Worm (Caenorhabditis elegans): Measurements from ENCODE around the gene clec-28.

The clec-28 gene

DNA sequence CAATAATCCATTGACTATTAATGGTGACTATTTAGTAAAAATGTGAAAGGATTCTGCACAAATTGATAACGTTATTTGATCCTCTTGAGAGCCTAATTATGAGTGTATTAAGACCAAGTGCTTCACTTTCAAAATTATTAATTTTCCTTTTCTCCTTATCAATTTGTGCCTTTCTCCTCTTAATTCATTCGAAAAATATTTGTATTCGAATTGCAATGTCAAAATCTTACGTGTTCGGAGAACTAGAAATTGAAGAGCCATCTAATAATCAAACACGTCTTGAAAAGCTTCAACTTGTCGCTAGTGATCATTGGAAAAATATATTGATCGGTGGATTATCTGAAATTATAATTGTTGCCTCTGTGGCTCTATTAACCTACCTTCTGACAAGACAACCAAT lies 17.0 kb upstream of the clec-28 start, which contains the start of the genes clec-36 and clec-26:
clec-36 (minus strand) TSS at position 101 of the 400 bp plus-strand sequence.
clec-26 (plus strand) TSS at position 114 of the 400 bp plus-strand sequence.
- TF ChIP-seq dao-5 (tag; optimal IDR thresholded peaks at IDR 0.05) = no peak
- TF ChIP-seq him-1 (tag; optimal IDR thresholded peaks at IDR 0.05) = no peak
- TF ChIP-seq W03F9.2 (tag; optimal IDR thresholded peaks at IDR 0.05) = no peak

DNA sequence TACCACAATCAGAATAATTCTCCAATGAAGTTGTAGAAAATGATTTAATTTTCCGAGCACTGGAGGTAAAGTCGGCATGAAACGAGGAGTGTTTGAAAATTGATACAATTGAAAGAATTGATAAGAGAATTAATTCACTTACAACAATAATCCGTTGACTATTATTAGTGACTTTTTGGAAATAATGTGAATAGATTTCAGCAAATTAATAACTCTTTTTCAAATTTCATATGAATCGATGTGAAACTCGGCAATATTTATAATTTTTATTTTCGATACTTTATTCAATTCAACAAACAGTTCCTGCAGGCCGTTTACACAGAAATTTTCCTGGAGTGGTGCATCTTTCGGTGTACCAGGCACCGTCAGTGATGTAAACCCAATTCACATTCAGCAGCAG lies 13.5 kb upstream of the clec-28 start, which contains the start of gene clec-37:
clec-37 (minus strand) TSS at position 101 of the 400 bp plus-strand sequence.
- no peak for TF ChIP-seq W03F9.2 (tag; optimal IDR thresholded peaks at IDR 0.05)
- no peak for TF ChIP-seq him-1 (tag; optimal IDR thresholded peaks at IDR 0.05)
- TF ChIP-seq dao-5 (tag; optimal IDR thresholded peaks at IDR 0.05) = no peak

- TF ChIP-seq dao-5 (tag; optimal IDR thresholded peaks at IDR 0.05) (no peak), him-1 (tag; optimal IDR thresholded peaks at IDR 0.05) (no peak), W03F9.2 (tag; optimal IDR thresholded peaks at IDR 0.05) (no peak)
Observed at ce11 chrV:16853956-16854683, 11.4 kb upstream of the clec-28 start, which contains the start of the genes clec-35 and clec-27. TSS of gene clec-35 (minus strand) at chrV:16854056. TSS of gene clec-27 (plus strand) at chrV:16854633.

DNA sequence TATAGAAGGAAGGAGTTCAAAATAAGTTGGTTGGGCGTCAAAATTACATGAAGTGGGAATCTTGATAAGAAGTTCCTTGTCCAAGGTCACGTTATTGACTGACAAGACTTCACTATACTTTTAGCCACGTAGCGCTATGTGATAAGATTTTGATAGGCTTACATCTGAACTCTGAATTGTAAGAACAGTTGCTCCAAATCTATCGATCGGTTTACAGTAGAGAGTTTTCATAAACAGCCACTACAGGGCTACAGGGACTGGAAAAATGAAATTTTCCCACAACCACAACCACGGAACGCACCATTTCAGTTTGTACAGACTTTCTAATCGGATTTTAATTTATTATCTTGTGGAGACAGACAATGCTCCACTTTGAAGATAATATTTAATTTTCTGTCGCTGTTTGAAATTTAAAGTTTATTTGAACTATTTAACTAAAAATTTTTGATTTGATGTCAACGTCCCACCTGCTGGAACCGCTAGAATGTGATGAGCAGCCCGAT lies 7.5 kb upstream of the clec-28 start, which contains the start of the genes clec-31 and clec-22:
clec-31 (minus strand) TSS at position 101 of the 503 bp plus-strand sequence.
clec-22 (plus strand) TSS at position 453 of the 503 bp plus-strand sequence.
- TF ChIP-seq him-1 (tag; optimal IDR thresholded peaks at IDR 0.05) = no peak
- no peak for TF ChIP-seq W03F9.2 (tag; optimal IDR thresholded peaks at IDR 0.05)
- no peak for TF ChIP-seq dao-5 (tag; optimal IDR thresholded peaks at IDR 0.05)

ce11 chrV:16861719-16862118 lies 3.8 kb upstream of the clec-28 start, which contains the start of the genes clec-32 and clec-24:
TSS of gene clec-32 (minus strand) at chrV:16861819.
TSS of gene clec-24 (plus strand) at chrV:16862012.
- TF ChIP-seq him-1 (tag; optimal IDR thresholded peaks at IDR 0.05) (no peak), dao-5 (tag; optimal IDR thresholded peaks at IDR 0.05) (no peak), W03F9.2 (tag; optimal IDR thresholded peaks at IDR 0.05) (no peak)

DNA sequence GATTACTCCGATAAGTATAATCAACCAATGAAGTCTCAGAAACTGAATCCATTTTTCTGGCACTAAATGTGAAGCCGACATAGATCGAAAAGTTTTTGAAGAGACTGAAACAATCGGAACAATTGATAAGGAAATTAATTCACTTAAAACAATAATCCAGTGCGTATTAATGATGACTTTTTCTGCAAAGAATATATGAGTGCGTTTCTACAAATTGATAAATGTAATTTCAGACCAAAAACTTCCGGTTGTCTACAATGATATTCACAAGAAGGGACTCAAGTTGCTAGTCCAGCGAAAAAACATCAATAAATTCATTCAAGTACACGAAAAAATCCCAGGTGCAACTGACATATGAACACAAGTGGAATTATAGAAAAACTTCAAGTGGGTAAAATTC lies 4.2 kb downstream of the clec-28 start, which contains the start of gene clec-33:
clec-33 (minus strand) TSS at position 101 of the 400 bp plus-strand sequence.
- TF ChIP-seq W03F9.2 (tag; optimal IDR thresholded peaks at IDR 0.05) (no peak), dao-5 (tag; optimal IDR thresholded peaks at IDR 0.05) (no peak), him-1 (tag; optimal IDR thresholded peaks at IDR 0.05) (no peak)

ce11 chrV:16871387-16871786 lies 5.9 kb downstream of the clec-28 start, which contains the start of gene thn-4:
TSS of gene thn-4 (minus strand) at chrV:16871487.
- TF ChIP-seq dao-5 (tag; optimal IDR thresholded peaks at IDR 0.05) (no peak), him-1 (tag; optimal IDR thresholded peaks at IDR 0.05) (no peak), W03F9.2 (tag; optimal IDR thresholded peaks at IDR 0.05) (no peak)

DNA sequence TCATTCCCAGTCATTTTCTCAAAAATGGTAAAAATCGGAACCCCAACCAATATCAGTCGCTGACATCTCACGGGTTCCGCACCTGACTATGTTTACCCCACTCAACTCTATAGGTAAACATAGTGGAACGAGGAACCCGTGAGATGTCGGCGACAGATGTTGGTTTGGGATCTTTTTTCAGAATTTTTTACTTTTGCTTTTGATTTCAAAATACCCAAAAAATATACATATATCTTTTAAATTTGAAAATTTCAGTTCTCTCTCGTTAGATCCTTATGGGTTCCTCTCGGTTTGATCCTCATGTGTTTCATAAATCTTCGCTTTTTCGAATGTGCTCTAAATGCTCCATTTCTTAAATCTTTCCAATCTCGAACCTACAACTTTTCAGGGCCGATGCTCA lies 8.1 kb downstream of the clec-28 start, which contains the start of gene srw-23:
srw-23 (plus strand) TSS at position 301 of the 400 bp plus-strand sequence.
- TF ChIP-seq W03F9.2 (tag; optimal IDR thresholded peaks at IDR 0.05) (no peak), him-1 (tag; optimal IDR thresholded peaks at IDR 0.05) (no peak), dao-5 (tag; optimal IDR thresholded peaks at IDR 0.05) (no peak)

- TF ChIP-seq him-1 (tag; optimal IDR thresholded peaks at IDR 0.05) = no peak
Observed at ce11 chrV:16874966-16875365, 9.5 kb downstream of the clec-28 start, which contains the start of gene F49A5.10. TSS of gene F49A5.10 (plus strand) at chrV:16875266.

DNA sequence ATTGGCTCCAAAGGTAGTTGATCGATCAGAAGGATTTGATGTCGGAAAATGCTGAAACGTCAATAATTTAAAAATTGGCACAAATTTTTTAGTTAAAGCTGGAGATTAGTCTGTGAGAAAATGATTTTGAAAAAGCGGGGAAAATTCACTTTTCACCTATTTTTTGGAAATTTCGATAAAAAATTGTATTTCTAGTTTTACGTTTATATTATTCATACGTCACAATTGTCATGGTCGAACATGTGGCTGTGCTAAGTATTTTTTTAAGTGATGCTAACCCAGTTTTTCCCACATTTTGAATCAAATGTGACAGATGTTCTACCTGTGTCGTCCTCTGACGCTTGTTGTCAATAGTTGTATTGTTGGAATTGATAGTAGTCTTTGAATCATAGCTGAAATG lies 14.0 kb downstream of the clec-28 start:
- no peak for TF ChIP-seq him-1 (tag; optimal IDR thresholded peaks at IDR 0.05)
- no peak for TF ChIP-seq dao-5 (tag; optimal IDR thresholded peaks at IDR 0.05)
- no peak for TF ChIP-seq W03F9.2 (tag; optimal IDR thresholded peaks at IDR 0.05)

- TF ChIP-seq W03F9.2 (tag; optimal IDR thresholded peaks at IDR 0.05) (no peak), dao-5 (tag; optimal IDR thresholded peaks at IDR 0.05) (no peak)
Observed at ce11 chrV:16880054-16880453, 14.6 kb downstream of the clec-28 start, which contains the start of gene F09C6.3. TSS of gene F09C6.3 (minus strand) at chrV:16880154.

ce11 chrV:16880679-16881078 lies 15.2 kb downstream of the clec-28 start, which contains the start of gene F09C6.14:
TSS of gene F09C6.14 (plus strand) at chrV:16880979.
- TF ChIP-seq W03F9.2 (tag; optimal IDR thresholded peaks at IDR 0.05) = no peak
- no peak for TF ChIP-seq him-1 (tag; optimal IDR thresholded peaks at IDR 0.05)

DNA sequence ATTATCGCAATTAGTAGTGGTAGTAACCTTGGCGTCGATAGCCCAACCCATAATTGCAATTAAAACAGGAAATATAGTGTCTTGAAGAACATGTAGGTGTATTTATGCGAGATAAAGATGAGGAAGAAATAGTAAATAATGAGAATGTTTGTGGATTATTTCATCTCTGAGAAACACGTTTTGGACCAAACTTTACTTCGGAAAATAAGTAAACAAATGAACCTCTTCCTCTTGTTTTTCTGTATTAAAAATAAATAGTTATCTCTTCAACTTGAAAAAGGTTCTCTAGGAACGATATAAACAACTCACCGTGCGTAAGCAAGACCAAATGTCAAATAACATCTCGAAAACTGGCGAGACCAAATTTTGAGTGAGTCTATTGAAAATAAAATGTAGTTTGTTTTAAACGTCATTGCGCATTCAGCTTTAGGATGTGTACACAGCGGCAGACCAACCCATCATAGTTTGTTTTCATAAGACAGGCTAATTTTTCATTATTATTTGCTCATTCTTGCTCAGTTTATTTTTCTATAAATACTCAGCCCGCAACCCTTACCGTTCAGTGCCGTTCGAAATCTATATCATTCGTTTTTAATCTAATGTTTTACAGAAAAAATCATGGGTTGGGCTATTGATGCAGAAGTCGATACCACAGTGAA lies 16.9 kb downstream of the clec-28 start, which contains the start of the genes F09C6.11 and F09C6.12:
F09C6.11 (minus strand) TSS at position 51 of the 659 bp plus-strand sequence.
F09C6.12 (plus strand) TSS at position 609 of the 659 bp plus-strand sequence.
- no peak for TF ChIP-seq dao-5 (tag; optimal IDR thresholded peaks at IDR 0.05)
- no peak for TF ChIP-seq him-1 (tag; optimal IDR thresholded peaks at IDR 0.05)
- TF ChIP-seq W03F9.2 (tag; optimal IDR thresholded peaks at IDR 0.05) = no peak

All from whole organism, L4/young adult.